Worm (Caenorhabditis elegans): ENCODE results near the gene C35B1.2.

DNA sequence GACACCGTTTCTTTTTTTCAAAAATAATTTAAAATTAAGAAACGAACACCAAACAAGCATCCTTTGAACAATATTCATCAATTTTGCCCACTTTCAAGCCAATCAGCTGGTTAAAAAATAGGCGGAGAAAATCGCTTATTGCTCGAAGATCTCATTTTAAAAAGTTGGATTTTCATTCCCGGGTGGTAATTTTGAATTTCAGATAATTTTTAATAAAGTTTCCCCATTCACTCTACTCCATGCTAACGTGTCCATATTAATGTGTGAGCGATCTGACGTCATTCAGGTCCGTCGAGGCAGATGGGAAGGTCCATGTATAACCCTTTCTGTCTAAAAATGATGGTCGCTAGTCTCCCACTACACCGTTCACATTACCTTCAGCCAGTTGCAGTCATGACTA is 17.5 kb upstream of the C35B1.2 start, which contains the start of gene fbxb-55:
- no peak for TF ChIP-seq hlh-12 (tag; optimal IDR thresholded peaks at IDR 0.05)
- TF ChIP-seq atf-7 (tag; optimal IDR thresholded peaks at IDR 0.05): no peak
- TF ChIP-seq hsf-1 (GFP tag; IDR thresholded peaks at IDR 0.05): no peak
- TF ChIP-seq bed-2 (GFP tag; IDR thresholded peaks at IDR 0.05): no peak
- TF ChIP-seq hmg-20 (GFP tag; IDR thresholded peaks at IDR 0.05): no peak
- no peak for TF ChIP-seq sptf-2 (GFP tag; optimal IDR thresholded peaks at IDR 0.05)
- TF ChIP-seq ceh-79 (tag; optimal IDR thresholded peaks at IDR 0.05): no peak
- no peak for TF ChIP-seq nfya-1 (tag; optimal IDR thresholded peaks at IDR 0.05; ENCODE audit: borderline replicate concordance, insufficient read depth)
- no peak for TF ChIP-seq unc-130 (GFP tag; optimal IDR thresholded peaks at IDR 0.05)

Measured in whole organism, young adult.